Fruit fly (Drosophila melanogaster) whole organism, prepupa: ENCODE measurements around the gene beat-Ib.

ENCODE experiments used
- Blimp-1 ChIP-seq: fragments of 200-800 bp; sonication (Bioruptor generic); optimal IDR thresholded peaks from 3 replicates; lab custom pipeline; 2017; ENCODE audit warnings: missing biosample characterization, missing genetic modification characterization, mild to moderate bottlenecking, moderate library complexity, missing genetic modification reagents
- CG11294 ChIP-seq: fragments of 200-800 bp; sonication (Bioruptor generic); IDR thresholded peaks from 2 replicates; pipeline ENCODE4 v1.3.6; 2022; ENCODE audit warnings: missing biosample characterization, missing genetic modification characterization
- CG11762 ChIP-seq: fragments of 200-800 bp; sonication (Bioruptor generic); optimal IDR thresholded peaks from 3 replicates; lab custom pipeline; 2016; ENCODE audit warnings: missing biosample characterization, missing genetic modification characterization; ENCODE audit not compliant: insufficient read depth
- CG15336 ChIP-seq: fragments of 200-800 bp; sonication (Bioruptor generic); IDR thresholded peaks from 2 replicates; pipeline ENCODE4 v1.3.6; 2022; ENCODE audit warnings: missing biosample characterization, missing genetic modification characterization
- CG1621 ChIP-seq: fragments of 200-800 bp; sonication (Bioruptor generic); optimal IDR thresholded peaks from 3 replicates; lab custom pipeline; 2018; ENCODE audit warnings: missing biosample characterization, mild to moderate bottlenecking, missing genetic modification characterization
- CG3032 ChIP-seq: fragments of 200-800 bp; optimal IDR thresholded peaks from 2 replicates; lab custom pipeline; 2019; ENCODE audit warnings: missing biosample characterization, mild to moderate bottlenecking, missing genetic modification characterization, moderate library complexity
- CG32006 ChIP-seq: fragments of 200-800 bp; sonication (Bioruptor generic); optimal IDR thresholded peaks from 3 replicates; lab custom pipeline; 2017; ENCODE audit warnings: missing biosample characterization, mild to moderate bottlenecking, missing genetic modification characterization
- CG34406 ChIP-seq: fragments of 200-800 bp; sonication (Bioruptor generic); optimal IDR thresholded peaks from 3 replicates; lab custom pipeline; 2016; ENCODE audit warnings: missing biosample characterization, missing genetic modification characterization
- CG4318 ChIP-seq: fragments of 200-800 bp; sonication (Bioruptor generic); optimal IDR thresholded peaks from 3 replicates; lab custom pipeline; 2017; ENCODE audit warnings: missing biosample characterization, mild to moderate bottlenecking, missing genetic modification characterization
- CG6276 ChIP-seq: fragments of 200-800 bp; sonication (Bioruptor generic); optimal IDR thresholded peaks from 2 replicates; lab custom pipeline; 2017; ENCODE audit warnings: missing biosample characterization, mild to moderate bottlenecking, missing genetic modification characterization
- CG6792 ChIP-seq: fragments of 200-800 bp; sonication (Bioruptor generic); optimal IDR thresholded peaks from 3 replicates; lab custom pipeline; 2016; ENCODE audit warnings: missing biosample characterization, missing genetic modification characterization
- CG6808 ChIP-seq: fragments of 200-800 bp; sonication (Bioruptor generic); optimal IDR thresholded peaks from 3 replicates; lab custom pipeline; 2017; ENCODE audit warnings: missing biosample characterization, missing genetic modification characterization, mild to moderate bottlenecking, moderate library complexity, missing genetic modification reagents
- CG6854 ChIP-seq: fragments of 200-800 bp; sonication (Bioruptor generic); optimal IDR thresholded peaks from 2 replicates; lab custom pipeline; 2017; ENCODE audit warnings: missing biosample characterization, mild to moderate bottlenecking, missing genetic modification characterization
- CG7368 ChIP-seq: fragments of 200-800 bp; sonication (Bioruptor generic); optimal IDR thresholded peaks from 3 replicates; lab custom pipeline; 2016; ENCODE audit warnings: missing biosample characterization, missing genetic modification characterization
- CG8119 ChIP-seq: fragments of 200-800 bp; sonication (Bioruptor generic); IDR thresholded peaks from 3 replicates; pipeline ENCODE4 v1.3.6; 2022; ENCODE audit warnings: missing biosample characterization, missing genetic modification characterization
- CG8632 ChIP-seq: fragments of 200-800 bp; sonication (Bioruptor generic); optimal IDR thresholded peaks from 3 replicates; lab custom pipeline; 2016; ENCODE audit warnings: missing biosample characterization, missing genetic modification characterization
- CG9139 ChIP-seq: fragments of 200-800 bp; sonication (Bioruptor generic); optimal IDR thresholded peaks from 3 replicates; lab custom pipeline; 2017; ENCODE audit warnings: missing biosample characterization, mild to moderate bottlenecking, missing genetic modification characterization
- Eip75B ChIP-seq: fragments of 200-800 bp; sonication (Bioruptor generic); optimal IDR thresholded peaks from 3 replicates; lab custom pipeline; 2016; ENCODE audit warnings: missing biosample characterization, missing genetic modification characterization
- Eip78C ChIP-seq: fragments of 200-800 bp; sonication (Bioruptor generic); peaks from one replicate; lab custom pipeline; 2016; ENCODE audit warnings: missing biosample characterization, missing genetic modification characterization
- Eip93F ChIP-seq: fragments of 200-800 bp; sonication (Bioruptor generic); optimal IDR thresholded peaks from 2 replicates; lab custom pipeline; 2016; ENCODE audit warnings: missing biosample characterization, mild to moderate bottlenecking, missing genetic modification characterization
- Ets21C ChIP-seq: fragments of 200-800 bp; sonication (Bioruptor generic); optimal IDR thresholded peaks from 3 replicates; lab custom pipeline; 2016; ENCODE audit warnings: missing biosample characterization, missing genetic modification characterization
- Ets96B ChIP-seq: fragments of 200-800 bp; optimal IDR thresholded peaks from 2 replicates; lab custom pipeline; 2019; ENCODE audit warnings: missing biosample characterization, mild to moderate bottlenecking, missing genetic modification characterization, moderate library complexity
- Hr38 ChIP-seq: sonication (Bioruptor generic); optimal IDR thresholded peaks from 2 replicates; lab custom pipeline; 2016; ENCODE audit warnings: missing biosample characterization, missing genetic modification characterization
- Hr39 ChIP-seq: fragments of 200-800 bp; sonication (Bioruptor generic); optimal IDR thresholded peaks from 2 replicates; lab custom pipeline; 2016; ENCODE audit warnings: missing biosample characterization, missing genetic modification characterization
- Hr4 ChIP-seq: fragments of 200-800 bp; sonication (Bioruptor generic); optimal IDR thresholded peaks from 3 replicates; lab custom pipeline; 2016; ENCODE audit warnings: missing biosample characterization, missing genetic modification characterization
- Lpt ChIP-seq: fragments of 200-800 bp; sonication (Bioruptor generic); optimal IDR thresholded peaks from 3 replicates; lab custom pipeline; 2016; ENCODE audit warnings: missing biosample characterization, missing genetic modification characterization
- Met ChIP-seq: fragments of 200-800 bp; sonication (Bioruptor generic); optimal IDR thresholded peaks from 3 replicates; lab custom pipeline; 2016; ENCODE audit warnings: missing biosample characterization, missing genetic modification characterization
- OdsH ChIP-seq: fragments of 200-800 bp; sonication (Bioruptor generic); optimal IDR thresholded peaks from 3 replicates; lab custom pipeline; 2016; ENCODE audit warnings: missing biosample characterization, missing genetic modification characterization
- Smox ChIP-seq: fragments of 200-800 bp; sonication (Bioruptor generic); optimal IDR thresholded peaks from 3 replicates; lab custom pipeline; 2016; ENCODE audit warnings: missing biosample characterization, missing genetic modification characterization
- Sox102F ChIP-seq: fragments of 200-800 bp; sonication (Bioruptor generic); optimal IDR thresholded peaks from 2 replicates; lab custom pipeline; 2016; ENCODE audit warnings: missing biosample characterization, mild to moderate bottlenecking, missing genetic modification characterization
- Sox14 ChIP-seq: fragments of 200-800 bp; sonication (Bioruptor generic); optimal IDR thresholded peaks from 3 replicates; lab custom pipeline; 2016; ENCODE audit warnings: missing biosample characterization, missing genetic modification characterization
- Sox15 ChIP-seq: fragments of 200-800 bp; sonication (Bioruptor generic); optimal IDR thresholded peaks from 3 replicates; lab custom pipeline; 2016; ENCODE audit warnings: missing biosample characterization, missing genetic modification characterization
- achi ChIP-seq: fragments of 200-800 bp; sonication (Bioruptor generic); optimal IDR thresholded peaks from 3 replicates; lab custom pipeline; 2016; ENCODE audit warnings: missing biosample characterization, missing genetic modification characterization
- acj6 ChIP-seq: fragments of 200-800 bp; sonication (Bioruptor generic); optimal IDR thresholded peaks from 3 replicates; lab custom pipeline; 2016; ENCODE audit warnings: missing biosample characterization, missing genetic modification characterization
- cyc ChIP-seq: fragments of 200-800 bp; sonication (Bioruptor generic); optimal IDR thresholded peaks from 3 replicates; lab custom pipeline; 2016; ENCODE audit warnings: missing biosample characterization, missing genetic modification characterization
- dac ChIP-seq: fragments of 200-800 bp; sonication (Bioruptor generic); optimal IDR thresholded peaks from 2 replicates; lab custom pipeline; 2017; ENCODE audit warnings: missing biosample characterization, mild to moderate bottlenecking, missing genetic modification characterization
- dsx ChIP-seq: fragments of 200-800 bp; optimal IDR thresholded peaks from 3 replicates; lab custom pipeline; 2019; ENCODE audit warnings: missing biosample characterization, mild to moderate bottlenecking, missing genetic modification characterization, moderate library complexity; ENCODE audit not compliant: poor library complexity, severe bottlenecking
- eg ChIP-seq: fragments of 200-800 bp; sonication (Bioruptor generic); IDR thresholded peaks from 3 replicates; pipeline ENCODE4 v1.3.6; 2022; ENCODE audit warnings: missing biosample characterization, missing genetic modification characterization
- esn ChIP-seq: fragments of 200-800 bp; sonication (Bioruptor generic); optimal IDR thresholded peaks from 2 replicates; lab custom pipeline; 2016; ENCODE audit warnings: missing biosample characterization, mild to moderate bottlenecking, missing genetic modification characterization, moderate library complexity
- fd85E ChIP-seq: fragments of 200-800 bp; sonication (Bioruptor generic); optimal IDR thresholded peaks from 3 replicates; lab custom pipeline; 2016; ENCODE audit warnings: missing biosample characterization, missing genetic modification characterization
- fkh ChIP-seq: fragments of 200-800 bp; sonication (Bioruptor generic); optimal IDR thresholded peaks from 3 replicates; lab custom pipeline; 2017; ENCODE audit warnings: missing biosample characterization, mild to moderate bottlenecking, missing genetic modification characterization, moderate library complexity
- lz ChIP-seq: fragments of 200-800 bp; sonication (Bioruptor generic); optimal IDR thresholded peaks from 3 replicates; lab custom pipeline; 2016; ENCODE audit warnings: missing biosample characterization, missing genetic modification characterization
- net ChIP-seq: fragments of 200-800 bp; sonication (Bioruptor generic); optimal IDR thresholded peaks from 3 replicates; lab custom pipeline; 2016; ENCODE audit warnings: missing biosample characterization, missing genetic modification characterization
- pdm3 ChIP-seq: fragments of 200-800 bp; sonication (Bioruptor generic); optimal IDR thresholded peaks from 3 replicates; lab custom pipeline; 2016; ENCODE audit warnings: missing biosample characterization, missing genetic modification characterization
- salr ChIP-seq, 2 experiments: fragments of 200-800 bp; sonication (Bioruptor generic); optimal IDR thresholded peaks; 3 replicates each; lab custom pipeline; 2016 to 2018; ENCODE audit warnings: missing biosample characterization in 2 of 2, missing genetic modification characterization in 2 of 2, mild to moderate bottlenecking in 1 of 2
- ss ChIP-seq, 2 experiments: fragments of 200-800 bp; sonication (Bioruptor generic); optimal IDR thresholded peaks; 2 replicates in 1 of 2; 3 replicates in 1 of 2; lab custom pipeline; 2017 to 2018; ENCODE audit warnings: mild to moderate bottlenecking in 2 of 2, missing biosample characterization in 2 of 2, missing genetic modification characterization in 2 of 2, moderate library complexity in 1 of 2
- svp ChIP-seq: fragments of 200-800 bp; sonication (Bioruptor generic); peaks from one replicate; lab custom pipeline; 2016; ENCODE audit warnings: missing biosample characterization, missing genetic modification characterization
- topi ChIP-seq: fragments of 200-800 bp; sonication (Bioruptor generic); optimal IDR thresholded peaks from 3 replicates; lab custom pipeline; 2016; ENCODE audit warnings: missing biosample characterization, missing genetic modification characterization

Gene beat-Ib

DNA sequence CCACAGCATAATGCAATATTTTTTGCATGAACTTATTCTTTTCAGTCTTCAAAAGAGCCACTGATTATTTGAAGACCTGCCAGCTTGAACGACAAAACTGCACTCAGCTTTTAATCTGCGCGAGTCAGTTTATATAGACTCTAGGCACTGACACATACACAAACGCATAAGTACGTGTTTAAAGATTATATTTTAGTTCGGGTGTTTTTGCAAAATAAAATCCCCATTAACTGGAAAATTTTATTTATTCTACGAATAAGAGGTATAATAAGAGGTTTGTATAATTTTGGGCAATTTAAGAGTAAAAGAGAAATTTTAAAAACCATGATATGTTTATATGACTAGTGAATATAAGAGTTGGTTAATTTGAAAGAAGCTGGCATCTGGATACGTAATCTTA, 68.5 kb downstream of the beat-Ib start, which contains the start of gene Tep1:
Gene Tep1, minus strand, starts transcription at position 101 of the 400 bp plus-strand sequence.
- no peak for TF ChIP-seq CG34406 (GFP tag; lab: Kevin White, UChicago)
- TF ChIP-seq CG11294 (GFP tag; lab: Robert Waterston, UW) = no peak
- no peak for TF ChIP-seq salr (GFP tag; optimal IDR thresholded peaks at IDR 0.05; lab: Kevin White, UChicago)
- TF ChIP-seq acj6 (GFP tag; lab: Kevin White, UChicago) = no peak
- no peak for TF ChIP-seq Hr39 (GFP tag; lab: Kevin White, UChicago)
- no peak for TF ChIP-seq lz (GFP tag; lab: Kevin White, UChicago)
- TF ChIP-seq CG3032 (tag; lab: Kevin White, UChicago) = no peak
- no peak for TF ChIP-seq ss (GFP tag; optimal IDR thresholded peaks at IDR 0.05; lab: Kevin White, UChicago)
- TF ChIP-seq Met (GFP tag; lab: Kevin White, UChicago) = no peak
- TF ChIP-seq net (GFP tag; lab: Kevin White, UChicago) = no peak
- TF ChIP-seq, all 60 proteins: peak for 0

DNA sequence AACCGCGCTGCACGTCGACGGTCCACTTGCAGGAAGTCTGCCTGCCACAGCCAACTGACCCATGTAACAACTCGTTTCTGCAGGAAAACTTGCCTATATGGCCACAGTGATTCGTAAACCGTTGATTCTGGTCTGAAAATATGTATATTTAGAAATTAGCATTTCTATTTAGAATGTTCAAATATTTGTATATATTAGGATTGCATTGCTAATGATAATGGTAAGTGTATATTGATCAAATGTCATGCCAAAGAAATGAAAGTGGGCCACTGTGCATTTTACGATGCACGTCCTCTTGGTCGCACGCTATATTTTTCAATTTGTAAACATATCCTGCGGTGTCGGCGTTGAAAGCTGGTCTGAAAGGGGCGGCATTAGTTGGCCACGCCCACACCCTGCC, 76.0 kb downstream of the beat-Ib start:
- TF ChIP-seq CG3032 (tag; lab: Kevin White, UChicago) = no peak
- TF ChIP-seq CG11294 (GFP tag; lab: Robert Waterston, UW) = no peak
- peak; percentile 14 for TF ChIP-seq Sox15 (GFP tag; lab: Kevin White, UChicago)
- TF ChIP-seq OdsH (GFP tag; lab: Kevin White, UChicago) = peak; percentile 29
- TF ChIP-seq CG4318 (GFP tag; lab: Kevin White, UChicago) = no peak
- TF ChIP-seq CG6792 (GFP tag; lab: Kevin White, UChicago) = peak; percentile 40
- TF ChIP-seq Eip75B = peak; percentile 24
- no peak for TF ChIP-seq esn (GFP tag; lab: Kevin White, UChicago)
- no peak for TF ChIP-seq Hr38 (GFP tag; lab: Kevin White, UChicago)
- peak; percentile 29 for TF ChIP-seq CG1621 (tag; lab: Kevin White, UChicago)
- peak; percentile 27 for TF ChIP-seq cyc (GFP tag; lab: Kevin White, UChicago)
- peak; percentile 46 for TF ChIP-seq Smox (GFP tag; lab: Kevin White, UChicago)
- TF ChIP-seq Hr4 (GFP tag; lab: Kevin White, UChicago) = peak; percentile 39
- peak; percentile 57 for TF ChIP-seq pdm3 (GFP tag; lab: Kevin White, UChicago)
- TF ChIP-seq eg (GFP tag; lab: Robert Waterston, UW) = peak; percentile 44; the same call in 1 of the 3 replicates
- peak; percentile 16 for TF ChIP-seq Sox14 (GFP tag; lab: Kevin White, UChicago)
- no peak for TF ChIP-seq Lpt
- TF ChIP-seq svp (GFP tag; lab: Kevin White, UChicago) = peak; percentile 72
- TF ChIP-seq CG6808 (GFP tag; lab: Kevin White, UChicago) = no peak
- TF ChIP-seq Met (GFP tag; lab: Kevin White, UChicago) = peak; percentile 39
- peak; percentile 42 for TF ChIP-seq Sox102F (GFP tag; lab: Kevin White, UChicago)
- no peak for TF ChIP-seq CG9139 (GFP tag; lab: Kevin White, UChicago)
- TF ChIP-seq CG11762 (GFP tag; lab: Kevin White, UChicago) = no peak
- no peak for TF ChIP-seq ss (GFP tag; optimal IDR thresholded peaks at IDR 0.05; lab: Kevin White, UChicago)
- peak; percentile 34 for TF ChIP-seq acj6 (GFP tag; lab: Kevin White, UChicago)
- no peak for TF ChIP-seq Blimp-1
- TF ChIP-seq dsx (GFP tag; lab: Kevin White, UChicago) = no peak
- TF ChIP-seq achi (GFP tag; lab: Kevin White, UChicago) = peak; percentile 41
- no peak for TF ChIP-seq Eip93F (GFP tag; lab: Kevin White, UChicago)
- no peak for TF ChIP-seq net (GFP tag; lab: Kevin White, UChicago)
- TF ChIP-seq CG6854 = no peak
- peak; percentile 16 for TF ChIP-seq Ets21C
- TF ChIP-seq salr (GFP tag; optimal IDR thresholded peaks at IDR 0.05; lab: Kevin White, UChicago) = no peak
- peak; percentile 22 for TF ChIP-seq lz (GFP tag; lab: Kevin White, UChicago)
- TF ChIP-seq dac = no peak
- TF ChIP-seq CG34406 (GFP tag; lab: Kevin White, UChicago) = peak; percentile 6
- TF ChIP-seq fkh (GFP tag; lab: Kevin White, UChicago) = no peak
- peak; percentile 40 for TF ChIP-seq CG32006
- no peak for TF ChIP-seq CG8119 (GFP tag; lab: Robert Waterston, UW)
- no peak for TF ChIP-seq CG15336 (GFP tag; lab: Robert Waterston, UW)
- no peak for TF ChIP-seq CG7368 (GFP tag; lab: Kevin White, UChicago)
- peak; percentile 38 for TF ChIP-seq topi
- TF ChIP-seq Ets96B (tag; lab: Kevin White, UChicago) = no peak
- no peak for TF ChIP-seq CG6276
- TF ChIP-seq Eip78C (GFP tag; lab: Kevin White, UChicago) = no peak
- TF ChIP-seq Hr39 (GFP tag; lab: Kevin White, UChicago) = peak; percentile 26
- TF ChIP-seq CG8632 (GFP tag; lab: Kevin White, UChicago) = peak; percentile 9
- no peak for TF ChIP-seq fd85E
